Fruit fly (Drosophila melanogaster) whole organism, prepupa: ENCODE results near the gene CG32982.

Experiments
- CG10631 ChIP-seq: fragments of 200-800 bp; sonication (Bioruptor generic); optimal IDR thresholded peaks from 2 replicates; lab custom pipeline; 2016; ENCODE audit warnings: missing biosample characterization, missing genetic modification characterization
- CG11294 ChIP-seq: fragments of 200-800 bp; sonication (Bioruptor generic); IDR thresholded peaks from 2 replicates; pipeline ENCODE4 v1.3.6; 2022; ENCODE audit warnings: missing biosample characterization, missing genetic modification characterization
- CG11762 ChIP-seq: fragments of 200-800 bp; sonication (Bioruptor generic); optimal IDR thresholded peaks from 3 replicates; lab custom pipeline; 2016; ENCODE audit warnings: missing biosample characterization, missing genetic modification characterization; ENCODE audit not compliant: insufficient read depth
- CG1621 ChIP-seq: fragments of 200-800 bp; sonication (Bioruptor generic); optimal IDR thresholded peaks from 3 replicates; lab custom pipeline; 2018; ENCODE audit warnings: missing biosample characterization, mild to moderate bottlenecking, missing genetic modification characterization
- CG32006 ChIP-seq: fragments of 200-800 bp; sonication (Bioruptor generic); optimal IDR thresholded peaks from 3 replicates; lab custom pipeline; 2017; ENCODE audit warnings: missing biosample characterization, mild to moderate bottlenecking, missing genetic modification characterization
- CG4318 ChIP-seq: fragments of 200-800 bp; sonication (Bioruptor generic); optimal IDR thresholded peaks from 3 replicates; lab custom pipeline; 2017; ENCODE audit warnings: missing biosample characterization, mild to moderate bottlenecking, missing genetic modification characterization
- CG6163 ChIP-seq: fragments of 200-800 bp; sonication (Bioruptor generic); IDR thresholded peaks from 3 replicates; pipeline ENCODE4 v1.3.6; 2022; ENCODE audit warnings: missing biosample characterization, missing genetic modification characterization
- CG6276 ChIP-seq: fragments of 200-800 bp; sonication (Bioruptor generic); optimal IDR thresholded peaks from 2 replicates; lab custom pipeline; 2017; ENCODE audit warnings: missing biosample characterization, mild to moderate bottlenecking, missing genetic modification characterization
- CG6792 ChIP-seq: fragments of 200-800 bp; sonication (Bioruptor generic); optimal IDR thresholded peaks from 3 replicates; lab custom pipeline; 2016; ENCODE audit warnings: missing biosample characterization, missing genetic modification characterization
- CG8119 ChIP-seq: fragments of 200-800 bp; sonication (Bioruptor generic); IDR thresholded peaks from 3 replicates; pipeline ENCODE4 v1.3.6; 2022; ENCODE audit warnings: missing biosample characterization, missing genetic modification characterization
- CG8319 ChIP-seq: fragments of 200-800 bp; sonication (Bioruptor generic); optimal IDR thresholded peaks from 3 replicates; lab custom pipeline; 2016; ENCODE audit warnings: missing biosample characterization, missing genetic modification characterization
- CG9139 ChIP-seq: fragments of 200-800 bp; sonication (Bioruptor generic); optimal IDR thresholded peaks from 3 replicates; lab custom pipeline; 2017; ENCODE audit warnings: missing biosample characterization, mild to moderate bottlenecking, missing genetic modification characterization
- Eip75B ChIP-seq: fragments of 200-800 bp; sonication (Bioruptor generic); optimal IDR thresholded peaks from 3 replicates; lab custom pipeline; 2016; ENCODE audit warnings: missing biosample characterization, missing genetic modification characterization
- Eip78C ChIP-seq: fragments of 200-800 bp; sonication (Bioruptor generic); peaks from one replicate; lab custom pipeline; 2016; ENCODE audit warnings: missing biosample characterization, missing genetic modification characterization
- Eip93F ChIP-seq: fragments of 200-800 bp; sonication (Bioruptor generic); optimal IDR thresholded peaks from 2 replicates; lab custom pipeline; 2016; ENCODE audit warnings: missing biosample characterization, mild to moderate bottlenecking, missing genetic modification characterization
- Ets21C ChIP-seq: fragments of 200-800 bp; sonication (Bioruptor generic); optimal IDR thresholded peaks from 3 replicates; lab custom pipeline; 2016; ENCODE audit warnings: missing biosample characterization, missing genetic modification characterization
- Ets96B ChIP-seq: fragments of 200-800 bp; optimal IDR thresholded peaks from 2 replicates; lab custom pipeline; 2019; ENCODE audit warnings: missing biosample characterization, mild to moderate bottlenecking, missing genetic modification characterization, moderate library complexity
- Hr38 ChIP-seq: sonication (Bioruptor generic); optimal IDR thresholded peaks from 2 replicates; lab custom pipeline; 2016; ENCODE audit warnings: missing biosample characterization, missing genetic modification characterization
- Hr39 ChIP-seq: fragments of 200-800 bp; sonication (Bioruptor generic); optimal IDR thresholded peaks from 2 replicates; lab custom pipeline; 2016; ENCODE audit warnings: missing biosample characterization, missing genetic modification characterization
- Hr4 ChIP-seq: fragments of 200-800 bp; sonication (Bioruptor generic); optimal IDR thresholded peaks from 3 replicates; lab custom pipeline; 2016; ENCODE audit warnings: missing biosample characterization, missing genetic modification characterization
- Lpt ChIP-seq: fragments of 200-800 bp; sonication (Bioruptor generic); optimal IDR thresholded peaks from 3 replicates; lab custom pipeline; 2016; ENCODE audit warnings: missing biosample characterization, missing genetic modification characterization
- Met ChIP-seq: fragments of 200-800 bp; sonication (Bioruptor generic); optimal IDR thresholded peaks from 3 replicates; lab custom pipeline; 2016; ENCODE audit warnings: missing biosample characterization, missing genetic modification characterization
- OdsH ChIP-seq: fragments of 200-800 bp; sonication (Bioruptor generic); optimal IDR thresholded peaks from 3 replicates; lab custom pipeline; 2016; ENCODE audit warnings: missing biosample characterization, missing genetic modification characterization
- Sox102F ChIP-seq: fragments of 200-800 bp; sonication (Bioruptor generic); optimal IDR thresholded peaks from 2 replicates; lab custom pipeline; 2016; ENCODE audit warnings: missing biosample characterization, mild to moderate bottlenecking, missing genetic modification characterization
- Sox14 ChIP-seq: fragments of 200-800 bp; sonication (Bioruptor generic); optimal IDR thresholded peaks from 3 replicates; lab custom pipeline; 2016; ENCODE audit warnings: missing biosample characterization, missing genetic modification characterization
- Sox15 ChIP-seq: fragments of 200-800 bp; sonication (Bioruptor generic); optimal IDR thresholded peaks from 3 replicates; lab custom pipeline; 2016; ENCODE audit warnings: missing biosample characterization, missing genetic modification characterization
- acj6 ChIP-seq: fragments of 200-800 bp; sonication (Bioruptor generic); optimal IDR thresholded peaks from 3 replicates; lab custom pipeline; 2016; ENCODE audit warnings: missing biosample characterization, missing genetic modification characterization
- cyc ChIP-seq: fragments of 200-800 bp; sonication (Bioruptor generic); optimal IDR thresholded peaks from 3 replicates; lab custom pipeline; 2016; ENCODE audit warnings: missing biosample characterization, missing genetic modification characterization
- dac ChIP-seq: fragments of 200-800 bp; sonication (Bioruptor generic); optimal IDR thresholded peaks from 2 replicates; lab custom pipeline; 2017; ENCODE audit warnings: missing biosample characterization, mild to moderate bottlenecking, missing genetic modification characterization
- dsx ChIP-seq: fragments of 200-800 bp; optimal IDR thresholded peaks from 3 replicates; lab custom pipeline; 2019; ENCODE audit warnings: missing biosample characterization, mild to moderate bottlenecking, missing genetic modification characterization, moderate library complexity; ENCODE audit not compliant: poor library complexity, severe bottlenecking
- eg ChIP-seq: fragments of 200-800 bp; sonication (Bioruptor generic); IDR thresholded peaks from 3 replicates; pipeline ENCODE4 v1.3.6; 2022; ENCODE audit warnings: missing biosample characterization, missing genetic modification characterization
- esn ChIP-seq: fragments of 200-800 bp; sonication (Bioruptor generic); optimal IDR thresholded peaks from 2 replicates; lab custom pipeline; 2016; ENCODE audit warnings: missing biosample characterization, mild to moderate bottlenecking, missing genetic modification characterization, moderate library complexity
- fd59A ChIP-seq: fragments of 200-800 bp; sonication (Bioruptor generic); optimal IDR thresholded peaks from 2 replicates; lab custom pipeline; 2017; ENCODE audit warnings: missing biosample characterization, mild to moderate bottlenecking, missing genetic modification characterization, missing genetic modification reagents
- fkh ChIP-seq: fragments of 200-800 bp; sonication (Bioruptor generic); optimal IDR thresholded peaks from 3 replicates; lab custom pipeline; 2017; ENCODE audit warnings: missing biosample characterization, mild to moderate bottlenecking, missing genetic modification characterization, moderate library complexity
- net ChIP-seq: fragments of 200-800 bp; sonication (Bioruptor generic); optimal IDR thresholded peaks from 3 replicates; lab custom pipeline; 2016; ENCODE audit warnings: missing biosample characterization, missing genetic modification characterization
- pdm3 ChIP-seq: fragments of 200-800 bp; sonication (Bioruptor generic); optimal IDR thresholded peaks from 3 replicates; lab custom pipeline; 2016; ENCODE audit warnings: missing biosample characterization, missing genetic modification characterization
- salr ChIP-seq, 2 experiments: fragments of 200-800 bp; sonication (Bioruptor generic); optimal IDR thresholded peaks; 3 replicates each; lab custom pipeline; 2016 to 2018; ENCODE audit warnings: missing biosample characterization in 2 of 2, missing genetic modification characterization in 2 of 2, mild to moderate bottlenecking in 1 of 2
- spab ChIP-seq: fragments of 200-800 bp; sonication (Bioruptor generic); optimal IDR thresholded peaks from 2 replicates; lab custom pipeline; 2017; ENCODE audit warnings: missing biosample characterization, mild to moderate bottlenecking, missing genetic modification characterization, missing genetic modification reagents
- ss ChIP-seq, 2 experiments: fragments of 200-800 bp; sonication (Bioruptor generic); optimal IDR thresholded peaks; 2 replicates in 1 of 2; 3 replicates in 1 of 2; lab custom pipeline; 2017 to 2018; ENCODE audit warnings: mild to moderate bottlenecking in 2 of 2, missing biosample characterization in 2 of 2, missing genetic modification characterization in 2 of 2, moderate library complexity in 1 of 2
- vri ChIP-seq: fragments of 200-800 bp; sonication (Bioruptor generic); optimal IDR thresholded peaks from 3 replicates; lab custom pipeline; 2016; ENCODE audit warnings: missing biosample characterization, mild to moderate bottlenecking, missing genetic modification characterization

The CG32982 gene

DNA sequence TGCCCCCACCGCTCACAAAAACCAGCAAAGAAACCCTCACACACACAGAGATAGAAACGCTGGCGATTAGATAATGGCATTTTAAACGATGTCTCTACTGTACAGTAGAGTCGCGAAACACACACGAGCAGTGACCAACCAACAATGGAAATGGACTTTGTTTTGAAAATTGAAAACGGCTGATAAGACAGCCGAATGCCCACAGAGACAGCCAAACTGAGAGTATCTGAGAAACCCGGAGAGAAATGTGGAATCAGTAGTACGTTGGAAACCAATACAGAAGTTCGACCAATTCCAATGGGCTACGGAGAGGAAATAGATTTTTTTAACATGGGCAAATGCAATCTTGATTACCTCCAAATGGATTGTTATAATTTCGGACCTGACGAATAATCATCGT, 53.7 kb downstream of the CG32982 start:
- peak; percentile 40 for TF ChIP-seq CG6276 (GFP tag; lab: Kevin White, UChicago)
- no peak for TF ChIP-seq CG32006 (GFP tag; lab: Kevin White, UChicago)
- no peak for TF ChIP-seq Ets21C
- peak; percentile 56 for TF ChIP-seq Eip93F
- peak; percentile 5 for TF ChIP-seq fkh (GFP tag; lab: Kevin White, UChicago)
- peak in 1 of 2 experiments; percentile 5 for TF ChIP-seq ss (GFP tag; optimal IDR thresholded peaks at IDR 0.05; lab: Kevin White, UChicago)
- TF ChIP-seq vri (GFP tag; lab: Kevin White, UChicago), result peak; percentile 81
- no peak for TF ChIP-seq Met (GFP tag; lab: Kevin White, UChicago)
- no peak for TF ChIP-seq esn (GFP tag; lab: Kevin White, UChicago)

DNA sequence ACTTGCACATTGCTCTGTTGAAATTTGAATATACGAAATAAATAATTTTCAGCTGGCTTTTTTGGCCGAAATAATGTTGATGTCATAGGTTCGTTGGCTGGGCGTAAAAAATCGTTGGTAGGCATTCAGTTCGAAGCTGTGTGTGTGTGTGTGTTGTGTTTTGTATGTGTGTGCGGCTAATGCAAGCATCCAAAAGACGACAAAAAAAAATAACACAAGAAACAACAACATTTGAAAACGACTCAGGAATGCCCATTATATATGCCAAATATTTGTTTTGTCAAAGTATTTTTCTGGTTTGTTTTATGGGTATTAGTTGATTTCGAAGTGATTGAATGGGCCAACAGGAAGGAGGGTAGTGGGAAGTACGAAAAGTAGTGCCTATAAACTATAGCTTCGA, 56.1 kb downstream of the CG32982 start:
- TF ChIP-seq Eip78C (GFP tag; lab: Kevin White, UChicago), result no peak
- peak; percentile 11 for TF ChIP-seq fkh (GFP tag; lab: Kevin White, UChicago)

DNA sequence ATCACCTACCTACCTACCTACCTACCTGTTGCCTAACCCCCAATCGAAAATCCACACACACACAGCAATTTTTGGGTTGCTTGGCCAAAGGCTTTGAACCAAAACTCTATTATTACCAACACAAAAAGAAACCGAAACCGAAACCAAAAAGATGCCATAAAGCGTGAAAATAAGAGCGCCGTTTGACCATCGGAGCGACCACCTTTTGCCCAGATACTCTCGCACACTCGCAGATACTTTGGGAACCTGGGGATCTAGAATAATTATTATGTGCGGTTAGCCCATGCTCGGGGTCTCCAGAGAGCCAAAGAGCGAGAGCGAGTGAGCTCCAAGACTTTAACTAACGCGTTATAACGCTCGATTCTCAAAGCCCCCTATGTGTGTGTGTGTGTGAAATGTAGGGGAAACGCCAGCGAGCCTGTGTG, 57.0 kb downstream of the CG32982 start:
- TF ChIP-seq vri (GFP tag; lab: Kevin White, UChicago) (peak; percentile 71), Sox15 (GFP tag; lab: Kevin White, UChicago) (no peak)

DNA sequence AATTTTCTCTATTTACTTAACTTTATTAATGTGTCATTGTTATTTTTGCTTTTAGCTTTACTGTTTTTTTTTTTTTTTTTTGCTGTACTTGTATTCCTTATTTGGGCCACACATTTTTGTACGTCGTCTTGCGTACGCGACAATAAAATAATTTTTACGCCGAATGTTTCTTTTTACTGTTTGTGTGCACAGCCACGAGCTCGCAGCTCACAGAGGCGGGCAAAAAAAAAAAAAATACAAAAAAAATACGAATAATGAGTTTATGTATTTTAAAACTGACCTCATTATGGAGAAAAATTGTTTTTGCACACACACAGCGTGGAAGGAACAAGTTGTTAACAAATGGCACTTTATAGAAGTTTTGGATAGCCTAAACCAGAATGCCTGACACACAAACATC, 62.0 kb downstream of the CG32982 start:
- TF ChIP-seq Sox15 (GFP tag; lab: Kevin White, UChicago), result no peak
- no peak for TF ChIP-seq CG8319 (GFP tag; lab: Kevin White, UChicago)
- TF ChIP-seq net (GFP tag; lab: Kevin White, UChicago), result no peak
- TF ChIP-seq dac, result no peak
- peak; percentile 51 for TF ChIP-seq fkh (GFP tag; lab: Kevin White, UChicago)
- no peak for TF ChIP-seq cyc
- TF ChIP-seq CG6163, result no peak
- no peak for TF ChIP-seq dsx
- peak; percentile 58 for TF ChIP-seq Eip78C (GFP tag; lab: Kevin White, UChicago)
- TF ChIP-seq Sox14 (GFP tag; lab: Kevin White, UChicago), result no peak
- TF ChIP-seq eg (GFP tag; lab: Robert Waterston, UW), result no peak
- no peak for TF ChIP-seq OdsH
- TF ChIP-seq Lpt, result no peak
- TF ChIP-seq Eip75B (GFP tag; lab: Kevin White, UChicago), result peak; percentile 8
- no peak for TF ChIP-seq spab (GFP tag; lab: Kevin White, UChicago)
- TF ChIP-seq CG6792 (GFP tag; lab: Kevin White, UChicago), result no peak
- no peak for TF ChIP-seq fd59A (GFP tag; lab: Kevin White, UChicago)
- TF ChIP-seq Ets96B, result no peak
- TF ChIP-seq CG11762 (GFP tag; lab: Kevin White, UChicago), result no peak
- no peak for TF ChIP-seq CG11294 (GFP tag; lab: Robert Waterston, UW)

DNA sequence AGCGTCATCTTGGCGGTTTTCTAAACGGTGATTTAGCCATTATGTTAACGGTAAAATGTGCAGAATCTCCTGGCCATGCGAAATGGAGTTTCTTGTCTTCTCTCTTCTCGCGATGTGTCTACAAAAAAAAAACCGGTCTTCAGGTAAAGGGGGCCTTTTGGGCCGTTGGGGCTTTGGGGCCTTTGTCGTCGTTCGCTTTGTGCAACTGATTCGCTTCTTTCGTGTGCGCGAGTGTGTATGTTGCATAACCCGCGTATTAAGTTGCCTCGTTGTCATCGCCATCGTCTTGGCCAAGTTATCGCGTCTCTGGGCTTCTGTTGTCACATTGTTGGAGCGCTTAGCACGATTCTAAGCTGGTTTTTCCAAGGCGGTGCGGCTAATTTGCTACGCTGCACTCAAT, 63.3 kb downstream of the CG32982 start:
- TF ChIP-seq CG6163, result peak; percentile 45; the same call in 1 of the 3 replicates
- TF ChIP-seq ss (GFP tag; optimal IDR thresholded peaks at IDR 0.05; lab: Kevin White, UChicago), result no peak
- TF ChIP-seq vri (GFP tag; lab: Kevin White, UChicago), result peak; percentile 64
- TF ChIP-seq fkh (GFP tag; lab: Kevin White, UChicago), result no peak

DNA sequence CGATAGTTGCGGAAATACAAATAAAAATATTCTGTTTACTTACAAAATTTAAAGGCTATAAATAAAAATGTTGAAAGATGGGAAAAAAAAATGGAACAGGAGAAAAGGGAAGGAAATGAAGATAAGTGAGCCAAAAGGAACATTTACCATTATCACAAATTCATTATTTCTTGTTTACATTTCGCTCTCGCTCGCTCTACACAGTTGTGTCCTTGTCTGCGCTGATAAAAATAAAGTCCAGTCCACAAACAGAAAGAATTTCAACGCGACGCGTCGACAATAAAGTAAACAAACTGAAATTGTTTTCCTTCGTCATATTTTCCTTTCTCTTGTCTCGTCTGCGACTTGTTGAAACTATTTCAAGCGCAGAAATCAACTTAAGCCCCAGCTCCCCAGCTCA, 63.7 kb downstream of the CG32982 start:
- TF ChIP-seq fd59A (GFP tag; lab: Kevin White, UChicago) (no peak), Met (GFP tag; lab: Kevin White, UChicago) (peak; percentile 1), salr (GFP tag; optimal IDR thresholded peaks at IDR 0.05; lab: Kevin White, UChicago) (no peak), acj6 (GFP tag; lab: Kevin White, UChicago) (no peak), Hr39 (GFP tag; lab: Kevin White, UChicago) (no peak), pdm3 (no peak), fkh (GFP tag; lab: Kevin White, UChicago) (peak; percentile 76), CG6276 (GFP tag; lab: Kevin White, UChicago) (no peak), CG4318 (GFP tag; lab: Kevin White, UChicago) (no peak), Eip78C (GFP tag; lab: Kevin White, UChicago) (peak; percentile 76), Hr38 (GFP tag; lab: Kevin White, UChicago) (no peak), CG11762 (GFP tag; lab: Kevin White, UChicago) (no peak), CG10631 (GFP tag; lab: Kevin White, UChicago) (no peak), Sox102F (GFP tag; lab: Kevin White, UChicago) (peak; percentile 11), CG32006 (GFP tag; lab: Kevin White, UChicago) (no peak), CG8319 (GFP tag; lab: Kevin White, UChicago) (no peak), vri (GFP tag; lab: Kevin White, UChicago) (no peak), esn (GFP tag; lab: Kevin White, UChicago) (peak; percentile 7), ss (GFP tag; optimal IDR thresholded peaks at IDR 0.05; lab: Kevin White, UChicago) (peak in 1 of 2 experiments; percentile 30), Ets96B (no peak), CG9139 (GFP tag; lab: Kevin White, UChicago) (peak; percentile 31), CG8119 (GFP tag; lab: Robert Waterston, UW) (no peak), Hr4 (no peak), CG1621 (tag; lab: Kevin White, UChicago) (no peak), net (GFP tag; lab: Kevin White, UChicago) (no peak)
